Fruit fly (Drosophila melanogaster): ENCODE results near the gene CG5151.

CG5151 gene

dm6 chr3L:16147819-16148236 lies 16.7 kb downstream of the CG5151 start (continued):
- TF ChIP-seq E2f2 (GFP tag; IDR thresholded peaks at IDR 0.05) (0 out of 2 replicates have a peak, but pooled peaks have one; percentile 9), en (GFP tag; optimal IDR thresholded peaks at IDR 0.05) (no peak), CG14441 (GFP tag; IDR thresholded peaks at IDR 0.05) (no peak), CG4707 (GFP tag; optimal IDR thresholded peaks at IDR 0.05) (no peak), aop (GFP tag; IDR thresholded peaks at IDR 0.05) (no peak), Atf6 (GFP tag; IDR thresholded peaks at IDR 0.05) (no peak), CG12659 (GFP tag; optimal IDR thresholded peaks at IDR 0.05) (peak; percentile 22), CG31441 (GFP tag; IDR thresholded peaks at IDR 0.05) (no peak), jigr1 (GFP tag; IDR thresholded peaks at IDR 0.05) (no peak), NFAT (GFP tag; IDR thresholded peaks at IDR 0.05) (no peak), CG10431 (GFP tag; optimal IDR thresholded peaks at IDR 0.05) (no peak), hkb (optimal IDR thresholded peaks at IDR 0.05) (no peak), hkb (GFP tag; IDR thresholded peaks at IDR 0.05) (no peak), Abd-B (GFP tag; optimal IDR thresholded peaks at IDR 0.05) (peak; percentile 15), Doc2 (GFP tag; IDR thresholded peaks at IDR 0.05) (no peak), dm (GFP tag; optimal IDR thresholded peaks at IDR 0.05) (no peak), CG1024 (GFP tag; IDR thresholded peaks at IDR 0.05) (no peak), onecut (GFP tag; IDR thresholded peaks at IDR 0.05) (no peak), CG11696 (GFP tag; IDR thresholded peaks at IDR 0.05) (no peak), CG1529 (GFP tag; optimal IDR thresholded peaks at IDR 0.05) (no peak), mld (GFP tag; IDR thresholded peaks at IDR 0.05; ENCODE audit: partially characterized antibody) (no peak), gcm2 (GFP tag; optimal IDR thresholded peaks at IDR 0.05) (no peak), GATAe (GFP tag; conservative IDR thresholded peaks at IDR 0.05) (no peak), CG1233 (GFP tag; optimal IDR thresholded peaks at IDR 0.05) (peak; percentile 37), lbe (GFP tag; optimal IDR thresholded peaks at IDR 0.05) (no peak), cg (GFP tag; optimal IDR thresholded peaks at IDR 0.05) (no peak), CG9215 (GFP tag; IDR thresholded peaks at IDR 0.05) (peak; percentile 8; the same call in 1 of the 2 replicates), gro (GFP tag; optimal IDR thresholded peaks at IDR 0.05) (no peak), her (GFP tag; optimal IDR thresholded peaks at IDR 0.05) (no peak), sim (GFP tag; IDR thresholded peaks at IDR 0.05) (no peak), CG12104 (GFP tag; optimal IDR thresholded peaks at IDR 0.05) (peak; percentile 16), toy (GFP tag; IDR thresholded peaks at IDR 0.05) (no peak), Trl (optimal IDR thresholded peaks at IDR 0.05) (no peak), Trl (GFP tag; optimal IDR thresholded peaks at IDR 0.05) (no peak), NC2α (GFP tag; optimal IDR thresholded peaks at IDR 0.05) (no peak), Fer1 (GFP tag; optimal IDR thresholded peaks at IDR 0.05) (peak; percentile 45), fd64A (GFP tag; optimal IDR thresholded peaks at IDR 0.05) (no peak), CG13123 (GFP tag; optimal IDR thresholded peaks at IDR 0.05) (no peak), NfI (GFP tag; optimal IDR thresholded peaks at IDR 0.05) (peak; percentile 25), CG10209 (GFP tag; optimal IDR thresholded peaks at IDR 0.05) (peak; percentile 35), pho (GFP tag; optimal IDR thresholded peaks at IDR 0.05) (peak; percentile 45), CG12942 (GFP tag; optimal IDR thresholded peaks at IDR 0.05) (no peak), HLH3B (GFP tag; IDR thresholded peaks at IDR 0.05) (no peak), Hsf (GFP tag; optimal IDR thresholded peaks at IDR 0.05) (peak; percentile 21), Meics (GFP tag; optimal IDR thresholded peaks at IDR 0.05) (peak; percentile 70), rib (GFP tag; IDR thresholded peaks at IDR 0.05) (no peak), MTF-1 (GFP tag; optimal IDR thresholded peaks at IDR 0.05; ENCODE audit: borderline replicate concordance) (no peak), lov (optimal IDR thresholded peaks at IDR 0.05) (no peak), lov (GFP tag; IDR thresholded peaks at IDR 0.05) (no peak), Ada2b (GFP tag; IDR thresholded peaks at IDR 0.05) (no peak), ind (GFP tag; optimal IDR thresholded peaks at IDR 0.05) (peak; percentile 14), CG11560 (tag; IDR thresholded peaks at IDR 0.05) (no peak), prd (optimal IDR thresholded peaks at IDR 0.05) (no peak), prd (GFP tag; IDR thresholded peaks at IDR 0.05) (no peak), CG18764 (GFP tag; optimal IDR thresholded peaks at IDR 0.05) (no peak)
